Worm (Caenorhabditis elegans) whole organism, late embryonic: ENCODE results near the gene wht-1.
A peak's percentile ranks its signal among the peaks of the same experiment; 100 is the strongest.

Source experiments
- C38D4.7 ChIP-seq: fragments of 200-800 bp; sonication (Bioruptor generic); optimal IDR thresholded peaks from 2 replicates; lab custom pipeline; 2018; ENCODE audit warnings: mild to moderate bottlenecking, missing genetic modification characterization, moderate library complexity, missing compliant biosample characterization
- F13H6.1 ChIP-seq: sonication (generic microtip); optimal IDR thresholded peaks from 2 replicates; lab custom pipeline; 2016; ENCODE audit warnings: missing genetic modification characterization, missing compliant biosample characterization
- K02D7.2 ChIP-seq: sonication (generic microtip); optimal IDR thresholded peaks from 2 replicates; lab custom pipeline; 2017; ENCODE audit warnings: mild to moderate bottlenecking, missing genetic modification characterization, missing compliant biosample characterization
- K09A11.1 ChIP-seq: sonication (generic microtip); optimal IDR thresholded peaks from 2 replicates; lab custom pipeline; 2017; ENCODE audit warnings: antibody characterized with exemption, mild to moderate bottlenecking, missing genetic modification characterization, missing compliant biosample characterization; ENCODE audit not compliant: insufficient read depth
- T23F11.4 ChIP-seq: fragments of 200-800 bp; sonication (Bioruptor generic); optimal IDR thresholded peaks from 2 replicates; lab custom pipeline; 2018; ENCODE audit warnings: mild to moderate bottlenecking, missing genetic modification characterization, missing compliant biosample characterization
- Y22D7AL.16 ChIP-seq: sonication (generic microtip); optimal IDR thresholded peaks from 2 replicates; lab custom pipeline; 2016; ENCODE audit warnings: missing genetic modification characterization, missing compliant biosample characterization
- ahr-1 ChIP-seq: sonication (generic microtip); optimal IDR thresholded peaks from 2 replicates; lab custom pipeline; 2016; ENCODE audit warnings: missing genetic modification characterization, missing compliant biosample characterization
- ceh-14 ChIP-seq: sonication (generic microtip); optimal IDR thresholded peaks from 2 replicates; lab custom pipeline; 2016; ENCODE audit warnings: missing genotype, missing genetic modification characterization, missing compliant biosample characterization
- ceh-24 ChIP-seq: sonication (generic microtip); optimal IDR thresholded peaks from 2 replicates; lab custom pipeline; 2016; ENCODE audit warnings: mild to moderate bottlenecking, missing genetic modification characterization, missing compliant biosample characterization
- ceh-34 ChIP-seq: sonication (generic microtip); optimal IDR thresholded peaks from 2 replicates; lab custom pipeline; 2016; ENCODE audit warnings: mild to moderate bottlenecking, missing genetic modification characterization, missing compliant biosample characterization
- ceh-45 ChIP-seq: fragments of 200-800 bp; sonication (Bioruptor generic); IDR thresholded peaks from 2 replicates; pipeline ENCODE4 v1.3.6; 2022; ENCODE audit warnings: missing genetic modification reagents, missing genetic modification characterization, missing compliant biosample characterization
- ceh-48 ChIP-seq: sonication (generic microtip); optimal IDR thresholded peaks from 2 replicates; lab custom pipeline; 2016; ENCODE audit warnings: missing genetic modification characterization, inconsistent platforms, missing compliant biosample characterization
- ceh-6 ChIP-seq: fragments of 200-800 bp; sonication (Bioruptor generic); optimal IDR thresholded peaks from 2 replicates; lab custom pipeline; 2018; ENCODE audit warnings: mild to moderate bottlenecking, missing genetic modification characterization, missing compliant biosample characterization
- che-1 ChIP-seq: sonication (generic microtip); optimal IDR thresholded peaks from 2 replicates; lab custom pipeline; 2016; ENCODE audit warnings: mild to moderate bottlenecking, missing genetic modification characterization, missing compliant biosample characterization
- dmd-4 ChIP-seq: sonication (generic microtip); optimal IDR thresholded peaks from 2 replicates; lab custom pipeline; 2016; ENCODE audit warnings: borderline replicate concordance, missing genetic modification characterization, missing compliant biosample characterization
- dve-1 ChIP-seq: sonication (generic microtip); optimal IDR thresholded peaks from 2 replicates; lab custom pipeline; 2017; ENCODE audit warnings: antibody characterized with exemption, mild to moderate bottlenecking, missing genetic modification characterization, missing compliant biosample characterization
- elt-4 ChIP-seq: sonication (generic microtip); optimal IDR thresholded peaks from 2 replicates; lab custom pipeline; 2016; ENCODE audit warnings: missing genetic modification characterization, missing compliant biosample characterization
- ets-4 ChIP-seq: sonication (generic microtip); optimal IDR thresholded peaks from 2 replicates; lab custom pipeline; 2016; ENCODE audit warnings: missing genetic modification characterization, missing compliant biosample characterization
- eyg-1 ChIP-seq: sonication (generic microtip); optimal IDR thresholded peaks from 2 replicates; lab custom pipeline; 2016; ENCODE audit warnings: missing genotype, missing genetic modification characterization, missing compliant biosample characterization
- fkh-10 ChIP-seq: fragments of 150-350 bp; optimal IDR thresholded peaks from 2 replicates; lab custom pipeline; 2014; ENCODE audit warnings: missing biosample characterization, missing genetic modification reagents, missing genetic modification characterization
- hlh-13 ChIP-seq: fragments of 200-800 bp; sonication (Bioruptor generic); optimal IDR thresholded peaks from 2 replicates; lab custom pipeline; 2018; ENCODE audit warnings: mild to moderate bottlenecking, missing genetic modification characterization, missing compliant biosample characterization
- hlh-15 ChIP-seq: sonication (generic microtip); optimal IDR thresholded peaks from 2 replicates; lab custom pipeline; 2016; ENCODE audit warnings: missing genetic modification characterization, missing compliant biosample characterization
- hlh-30 ChIP-seq: sonication (generic microtip); optimal IDR thresholded peaks from 2 replicates; lab custom pipeline; 2017; ENCODE audit warnings: antibody characterized with exemption, missing genetic modification characterization, missing compliant biosample characterization; ENCODE audit not compliant: insufficient read depth
- lim-6 ChIP-seq: sonication (generic microtip); optimal IDR thresholded peaks from 2 replicates; lab custom pipeline; 2016; ENCODE audit warnings: missing genetic modification characterization, missing compliant biosample characterization
- mec-3 ChIP-seq: sonication (generic microtip); optimal IDR thresholded peaks from 2 replicates; lab custom pipeline; 2016; ENCODE audit warnings: borderline replicate concordance, missing genetic modification characterization, missing compliant biosample characterization
- nfya-1 ChIP-seq: sonication (generic microtip); optimal IDR thresholded peaks from 2 replicates; lab custom pipeline; 2017; ENCODE audit warnings: missing genetic modification characterization, mild to moderate bottlenecking, missing compliant biosample characterization, antibody characterized with exemption, moderate library complexity
- nhr-11 ChIP-seq: fragments of 150-350 bp; optimal IDR thresholded peaks from 2 replicates; lab custom pipeline; 2014; ENCODE audit warnings: missing biosample characterization, missing genetic modification characterization
- nhr-232 ChIP-seq: sonication (generic microtip); optimal IDR thresholded peaks from 2 replicates; lab custom pipeline; 2016; ENCODE audit warnings: missing genetic modification characterization, missing compliant biosample characterization
- npax-4 ChIP-seq: sonication (generic microtip); optimal IDR thresholded peaks from 2 replicates; lab custom pipeline; 2016; ENCODE audit warnings: missing genetic modification characterization, missing compliant biosample characterization
- odd-2 ChIP-seq: sonication (generic microtip); optimal IDR thresholded peaks from 2 replicates; lab custom pipeline; 2017; ENCODE audit warnings: antibody characterized with exemption, mild to moderate bottlenecking, missing genetic modification characterization, missing compliant biosample characterization
- pag-3 ChIP-seq: sonication (generic microtip); optimal IDR thresholded peaks from 2 replicates; lab custom pipeline; 2016; ENCODE audit warnings: missing compliant biosample characterization, missing genetic modification characterization, borderline replicate concordance
- pha-4 ChIP-seq: fragments of 150-350 bp; optimal IDR thresholded peaks from 2 replicates; lab custom pipeline; 2018; ENCODE audit warnings: missing biosample characterization, missing genetic modification reagents, missing genetic modification characterization
- pqm-1 ChIP-seq: sonication (generic microtip); optimal IDR thresholded peaks from 2 replicates; lab custom pipeline; 2016; ENCODE audit warnings: missing genetic modification characterization, missing compliant biosample characterization
- rnt-1 ChIP-seq: sonication (generic microtip); optimal IDR thresholded peaks from 2 replicates; lab custom pipeline; 2016; ENCODE audit warnings: missing genetic modification characterization, missing compliant biosample characterization
- sox-2 ChIP-seq: fragments of 200-800 bp; sonication (Bioruptor generic); IDR thresholded peaks from 2 replicates; pipeline ENCODE4 v1.3.6; 2022; ENCODE audit warnings: missing genetic modification reagents, missing genetic modification characterization, missing compliant biosample characterization
- sox-4 ChIP-seq: sonication (generic microtip); optimal IDR thresholded peaks from 2 replicates; lab custom pipeline; 2017; ENCODE audit warnings: mild to moderate bottlenecking, missing genetic modification characterization, inconsistent platforms, missing compliant biosample characterization
- syd-9 ChIP-seq: sonication (generic microtip); optimal IDR thresholded peaks from 2 replicates; lab custom pipeline; 2016; ENCODE audit warnings: mild to moderate bottlenecking, missing genetic modification characterization, moderate library complexity, missing compliant biosample characterization
- tbx-2 ChIP-seq: sonication (generic microtip); optimal IDR thresholded peaks from 2 replicates; lab custom pipeline; 2016; ENCODE audit warnings: missing genetic modification characterization, missing compliant biosample characterization
- ttx-3 ChIP-seq: sonication (generic microtip); optimal IDR thresholded peaks from 2 replicates; lab custom pipeline; 2016; ENCODE audit warnings: missing genetic modification reagents, missing genetic modification characterization, missing compliant biosample characterization
- unc-3 ChIP-seq, 2 experiments: fragments of 200-800 bp in 1 of 2; sonication (Bioruptor generic) in 1 of 2; sonication (generic microtip) in 1 of 2; conservative IDR thresholded peaks in 1 of 2; optimal IDR thresholded peaks in 1 of 2; 2 replicates each; pipeline versions ENCODE4 v1.3.6 to Lab custom; 2016 to 2022; ENCODE audit warnings: missing compliant biosample characterization in 2 of 2, missing genetic modification characterization in 2 of 2, missing genetic modification reagents in 1 of 2
- unc-42 ChIP-seq: sonication (generic microtip); optimal IDR thresholded peaks from 2 replicates; lab custom pipeline; 2016; ENCODE audit warnings: missing genotype, missing genetic modification characterization, missing compliant biosample characterization
- unc-55 ChIP-seq: sonication (generic microtip); optimal IDR thresholded peaks from 2 replicates; lab custom pipeline; 2017; ENCODE audit warnings: missing biosample characterization, missing genetic modification reagents, missing genetic modification characterization
- unc-86 ChIP-seq: sonication (generic microtip); optimal IDR thresholded peaks from 2 replicates; lab custom pipeline; 2016; ENCODE audit warnings: missing genetic modification characterization, missing compliant biosample characterization

Gene wht-1

ce11 chrIII:6095654-6096053 lies 8.1 kb upstream of the wht-1 start:
- TF ChIP-seq K02D7.2 (tag; lab: Kevin White, UChicago) (no peak), ets-4 (tag; lab: Kevin White, UChicago) (no peak), npax-4 (tag; lab: Kevin White, UChicago) (no peak), T23F11.4 (GFP tag; lab: Kevin White, UChicago) (no peak), unc-86 (tag; lab: Kevin White, UChicago) (no peak), nfya-1 (no peak), hlh-13 (no peak), eyg-1 (tag; lab: Kevin White, UChicago) (no peak), ceh-24 (tag; lab: Kevin White, UChicago) (no peak), syd-9 (tag; lab: Kevin White, UChicago) (no peak), lim-6 (no peak), unc-42 (tag; lab: Kevin White, UChicago) (no peak), dmd-4 (tag; lab: Kevin White, UChicago) (no peak), pqm-1 (no peak), pag-3 (tag; lab: Kevin White, UChicago) (no peak), ceh-48 (tag; lab: Kevin White, UChicago) (no peak), mec-3 (tag; lab: Kevin White, UChicago) (no peak), rnt-1 (tag; lab: Kevin White, UChicago) (no peak), ceh-6 (GFP tag; lab: Kevin White, UChicago) (no peak)

DNA sequence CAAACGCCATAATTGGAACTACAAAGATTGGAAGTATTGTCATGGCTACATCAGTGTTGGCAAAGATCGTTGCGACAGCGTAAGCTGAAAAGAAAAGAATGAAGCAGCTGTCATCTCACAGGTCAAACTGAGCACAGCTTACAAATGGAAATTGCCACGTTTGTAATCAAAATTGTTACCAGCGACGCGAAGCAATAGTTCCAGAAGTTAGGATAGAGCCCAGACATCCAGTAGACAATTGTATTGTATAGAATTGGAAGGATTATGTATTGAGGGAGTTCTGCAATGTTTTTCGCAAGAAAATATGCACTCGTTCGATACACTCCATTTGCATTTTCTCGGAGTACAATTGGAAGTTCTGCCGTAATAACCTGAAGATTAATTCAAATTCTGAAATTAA lies 2.2 kb downstream of the wht-1 start:
- TF ChIP-seq ttx-3 (no peak), ahr-1 (tag; lab: Kevin White, UChicago) (no peak), unc-55 (GFP tag; lab: Kevin White, UChicago) (no peak), lim-6 (no peak), dmd-4 (tag; lab: Kevin White, UChicago) (no peak), ets-4 (tag; lab: Kevin White, UChicago) (no peak), K09A11.1 (tag; lab: Kevin White, UChicago) (no peak), nhr-11 (tag; lab: Kevin White, UChicago) (no peak), hlh-30 (tag; lab: Kevin White, UChicago) (no peak), F13H6.1 (tag; lab: Kevin White, UChicago) (no peak), ceh-48 (tag; lab: Kevin White, UChicago) (no peak)
- TF ChIP-seq, all 69 proteins: peak for 0

DNA sequence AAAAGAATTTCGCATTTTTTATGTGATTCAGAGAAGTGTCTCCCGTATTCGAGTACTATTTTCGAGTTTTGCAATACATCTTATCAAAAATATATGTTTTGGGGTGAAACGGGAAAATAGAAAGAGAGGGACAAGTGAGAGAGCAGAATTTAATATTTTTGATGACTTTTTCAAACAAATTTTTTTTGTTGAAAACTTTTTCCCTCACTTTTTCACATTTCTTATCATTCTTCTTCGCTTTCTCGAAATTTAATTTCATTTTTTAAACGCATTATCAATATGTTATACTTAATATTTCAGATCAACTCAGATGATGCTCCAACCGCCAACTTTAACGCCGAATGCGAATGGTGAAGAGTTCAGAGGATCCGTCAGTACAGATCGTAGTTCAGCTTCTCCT lies 7.3 kb downstream of the wht-1 start, which contains the start of gene attf-4:
attf-4 (plus strand) TSS at position 301 of the 400 bp plus-strand sequence.
- TF ChIP-seq npax-4 (tag; lab: Kevin White, UChicago), result no peak
- no peak for TF ChIP-seq sox-2 (GFP tag; lab: Robert Waterston, UW)
- TF ChIP-seq hlh-15 (tag; lab: Kevin White, UChicago), result no peak
- TF ChIP-seq elt-4 (tag; lab: Kevin White, UChicago), result no peak
- no peak for TF ChIP-seq nhr-232 (tag; lab: Kevin White, UChicago)
- no peak for TF ChIP-seq ceh-45
- no peak for TF ChIP-seq odd-2 (tag; lab: Kevin White, UChicago)
- TF ChIP-seq F13H6.1 (tag; lab: Kevin White, UChicago), result no peak
- TF ChIP-seq rnt-1 (tag; lab: Kevin White, UChicago), result no peak
- TF ChIP-seq ceh-34 (tag; lab: Kevin White, UChicago), result no peak
- TF ChIP-seq, all 69 proteins: peak for 0

- no peak for TF ChIP-seq npax-4 (tag; lab: Kevin White, UChicago)
- no peak for TF ChIP-seq sox-4
- TF ChIP-seq dmd-4 (tag; lab: Kevin White, UChicago), result no peak
- TF ChIP-seq dve-1 (tag; lab: Kevin White, UChicago), result no peak
- no peak for TF ChIP-seq ahr-1 (tag; lab: Kevin White, UChicago)
- TF ChIP-seq C38D4.7 (GFP tag; lab: Kevin White, UChicago), result no peak
- no peak for TF ChIP-seq ttx-3
- peak; percentile 30 for TF ChIP-seq unc-42 (tag; lab: Kevin White, UChicago)
- TF ChIP-seq odd-2 (tag; lab: Kevin White, UChicago), result no peak
- TF ChIP-seq K02D7.2 (tag; lab: Kevin White, UChicago), result no peak
- TF ChIP-seq tbx-2 (tag; lab: Kevin White, UChicago), result peak; percentile 15
- no peak for TF ChIP-seq fkh-10 (GFP tag; lab: Kevin White, UChicago)
- TF ChIP-seq elt-4 (tag; lab: Kevin White, UChicago), result no peak
- no peak for TF ChIP-seq pha-4 (tag; lab: Kevin White, UChicago)
- TF ChIP-seq che-1 (tag; lab: Kevin White, UChicago), result no peak
- no peak for TF ChIP-seq hlh-15 (tag; lab: Kevin White, UChicago)
- no peak for TF ChIP-seq Y22D7AL.16 (tag; lab: Kevin White, UChicago)
- no peak for TF ChIP-seq ceh-14 (tag; lab: Kevin White, UChicago)
- peak; percentile 36 for TF ChIP-seq nfya-1
- peak; percentile 29 for TF ChIP-seq unc-55 (GFP tag; lab: Kevin White, UChicago)
- no peak for TF ChIP-seq unc-3 (GFP tag; conservative IDR thresholded peaks at IDR 0.05; lab: Robert Waterston, UW)
- TF ChIP-seq unc-3 (tag; optimal IDR thresholded peaks at IDR 0.05; lab: Kevin White, UChicago), result no peak
- TF ChIP-seq hlh-30 (tag; lab: Kevin White, UChicago), result no peak
Observed at ce11 chrIII:6078917-6079316, 8.6 kb downstream of the wht-1 start.
